Fruit fly (Drosophila melanogaster): ENCODE results near the gene ssp5.

The ssp5 gene

dm6 chr3R:12032842-12033241 lies at the start of gene ssp5:
ssp5 (plus strand) TSS chr3R:12033142.
- no peak for TF ChIP-seq Dll (optimal IDR thresholded peaks at IDR 0.05)
- TF ChIP-seq pan (optimal IDR thresholded peaks at IDR 0.05): no peak
- no peak for TF ChIP-seq EcR (GFP tag; optimal IDR thresholded peaks at IDR 0.05)
- TF ChIP-seq psq (optimal IDR thresholded peaks at IDR 0.05): no peak
- TF ChIP-seq CG8478 (optimal IDR thresholded peaks at IDR 0.05): no peak
- no peak for TF ChIP-seq usp (GFP tag; optimal IDR thresholded peaks at IDR 0.05)

DNA sequence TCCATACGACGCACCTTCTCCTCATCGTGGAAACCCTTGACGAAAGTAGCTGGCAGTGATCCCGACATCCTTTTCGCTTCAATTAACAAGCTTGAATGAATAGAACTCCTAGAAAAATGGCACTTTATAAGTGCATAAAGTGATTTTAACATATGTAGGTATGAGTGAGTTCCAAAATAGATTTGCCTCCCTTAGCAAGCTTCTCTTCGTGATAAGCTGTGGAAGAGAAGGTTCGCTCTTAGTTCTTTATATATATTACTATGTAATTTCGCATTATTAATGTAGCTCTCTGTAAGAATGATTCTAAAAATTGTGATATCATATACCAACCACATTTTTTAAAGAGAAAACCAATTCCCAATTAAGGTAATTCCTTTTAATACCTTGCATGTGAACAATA lies 48.5 kb upstream of the ssp5 start, which contains the start of gene CG3397:
TSS of gene CG3397 (minus strand) at position 101 of the 400 bp plus-strand sequence.
- TF ChIP-seq pan (optimal IDR thresholded peaks at IDR 0.05) (no peak), psq (optimal IDR thresholded peaks at IDR 0.05) (no peak), Dll (optimal IDR thresholded peaks at IDR 0.05) (no peak), EcR (GFP tag; optimal IDR thresholded peaks at IDR 0.05) (no peak), CG8478 (optimal IDR thresholded peaks at IDR 0.05) (no peak), usp (GFP tag; optimal IDR thresholded peaks at IDR 0.05) (no peak)

dm6 chr3R:11984862-11985261 lies 48.1 kb upstream of the ssp5 start:
- no peak for TF ChIP-seq pan (optimal IDR thresholded peaks at IDR 0.05)
- TF ChIP-seq psq (optimal IDR thresholded peaks at IDR 0.05): no peak
- no peak for TF ChIP-seq usp (GFP tag; optimal IDR thresholded peaks at IDR 0.05)
- TF ChIP-seq EcR (GFP tag; optimal IDR thresholded peaks at IDR 0.05): no peak
- TF ChIP-seq Dll (optimal IDR thresholded peaks at IDR 0.05): no peak
- no peak for TF ChIP-seq CG8478 (optimal IDR thresholded peaks at IDR 0.05)

- TF ChIP-seq usp (GFP tag; optimal IDR thresholded peaks at IDR 0.05) (no peak), EcR (GFP tag; optimal IDR thresholded peaks at IDR 0.05) (no peak), CG8478 (optimal IDR thresholded peaks at IDR 0.05) (no peak), Dll (optimal IDR thresholded peaks at IDR 0.05) (no peak), psq (optimal IDR thresholded peaks at IDR 0.05) (no peak), pan (optimal IDR thresholded peaks at IDR 0.05) (no peak)
These were observed 43.7 kb upstream of the ssp5 start for dm6 chr3R:11989206-11989605.

- TF ChIP-seq Dll (optimal IDR thresholded peaks at IDR 0.05) (no peak), usp (GFP tag; optimal IDR thresholded peaks at IDR 0.05) (no peak), EcR (GFP tag; optimal IDR thresholded peaks at IDR 0.05) (no peak), psq (optimal IDR thresholded peaks at IDR 0.05) (no peak), pan (optimal IDR thresholded peaks at IDR 0.05) (no peak), CG8478 (optimal IDR thresholded peaks at IDR 0.05) (no peak)
These were observed 42.9 kb upstream of the ssp5 start for dm6 chr3R:11989996-11990395.

DNA sequence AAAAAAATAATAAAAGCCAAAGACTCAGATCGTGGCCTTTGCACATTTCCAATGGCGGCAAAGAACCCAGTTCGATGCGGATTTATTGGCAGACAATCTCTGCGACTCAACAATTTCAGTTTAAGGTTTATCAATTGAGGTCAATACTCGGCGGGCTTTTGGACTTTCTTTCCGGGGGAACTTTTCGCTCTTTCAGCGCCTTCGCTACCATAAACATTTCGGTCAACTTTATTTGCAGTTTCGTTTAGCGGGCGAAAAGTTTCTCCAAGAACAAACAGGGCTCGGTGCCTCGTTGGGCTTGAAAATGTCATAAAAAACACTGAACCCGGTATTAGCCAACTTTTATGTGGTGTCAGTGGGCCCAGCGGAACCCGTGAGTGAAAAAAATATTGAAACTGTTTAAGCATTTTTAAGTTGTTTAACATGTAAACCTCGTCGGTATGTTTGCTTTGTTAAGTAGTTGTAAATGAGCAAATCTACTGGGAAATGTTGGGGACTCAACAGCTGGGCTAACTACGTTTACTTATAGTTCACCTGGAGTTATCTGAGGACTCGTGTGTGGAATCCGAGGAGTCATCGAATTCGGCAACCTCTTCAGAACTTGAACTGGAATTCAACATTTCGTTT lies 41.3 kb upstream of the ssp5 start:
- no peak for TF ChIP-seq EcR (GFP tag; optimal IDR thresholded peaks at IDR 0.05)
- TF ChIP-seq psq (optimal IDR thresholded peaks at IDR 0.05): no peak
- TF ChIP-seq usp (GFP tag; optimal IDR thresholded peaks at IDR 0.05): no peak
- no peak for TF ChIP-seq CG8478 (optimal IDR thresholded peaks at IDR 0.05)
- TF ChIP-seq pan (optimal IDR thresholded peaks at IDR 0.05): no peak
- TF ChIP-seq Dll (optimal IDR thresholded peaks at IDR 0.05): no peak

DNA sequence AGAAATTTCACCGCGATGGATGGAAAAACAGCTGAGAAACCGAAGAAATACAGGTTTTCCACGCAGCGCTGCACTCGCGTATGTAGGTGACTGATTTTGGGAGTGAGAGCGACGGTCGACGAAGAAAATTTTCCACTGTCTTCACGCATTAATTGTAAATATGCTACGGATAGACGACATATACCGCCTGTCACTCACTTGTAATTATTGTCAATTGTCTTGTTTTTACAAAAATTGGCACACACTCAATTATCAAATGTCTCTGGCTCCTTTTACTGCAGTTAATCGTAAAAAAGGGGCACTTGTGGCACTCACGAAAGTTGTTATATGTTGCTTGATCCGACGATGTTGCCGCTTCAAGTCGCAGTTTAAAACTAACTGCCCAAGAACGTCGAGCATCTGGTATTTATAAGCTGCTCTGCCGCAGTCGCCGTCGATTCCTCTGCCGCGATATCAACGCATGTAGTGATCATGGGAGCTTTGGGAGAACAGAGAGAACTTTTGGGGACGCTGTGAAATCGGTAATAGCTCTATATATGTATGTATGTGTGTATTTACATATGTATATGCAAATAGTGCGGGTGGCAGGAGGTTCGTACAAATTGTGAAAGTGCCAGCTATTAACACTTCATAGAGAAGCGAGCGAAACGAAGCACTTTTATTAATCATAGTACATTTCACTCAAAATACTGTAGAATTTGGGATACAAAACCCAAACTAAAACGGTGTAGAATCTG lies 39.8 kb upstream of the ssp5 start, which contains the start of gene mfas:
TSS of gene mfas (minus strand) at position 382 of the 737 bp plus-strand sequence.
- TF ChIP-seq Dll (optimal IDR thresholded peaks at IDR 0.05) (no peak), CG8478 (optimal IDR thresholded peaks at IDR 0.05) (no peak), EcR (GFP tag; optimal IDR thresholded peaks at IDR 0.05) (no peak), psq (optimal IDR thresholded peaks at IDR 0.05) (no peak), pan (optimal IDR thresholded peaks at IDR 0.05) (no peak), usp (GFP tag; optimal IDR thresholded peaks at IDR 0.05) (no peak)

dm6 chr3R:11998130-11998529 lies 34.8 kb upstream of the ssp5 start:
- TF ChIP-seq CG8478 (optimal IDR thresholded peaks at IDR 0.05): no peak
- TF ChIP-seq EcR (GFP tag; optimal IDR thresholded peaks at IDR 0.05): no peak
- TF ChIP-seq usp (GFP tag; optimal IDR thresholded peaks at IDR 0.05): no peak
- no peak for TF ChIP-seq pan (optimal IDR thresholded peaks at IDR 0.05)

DNA sequence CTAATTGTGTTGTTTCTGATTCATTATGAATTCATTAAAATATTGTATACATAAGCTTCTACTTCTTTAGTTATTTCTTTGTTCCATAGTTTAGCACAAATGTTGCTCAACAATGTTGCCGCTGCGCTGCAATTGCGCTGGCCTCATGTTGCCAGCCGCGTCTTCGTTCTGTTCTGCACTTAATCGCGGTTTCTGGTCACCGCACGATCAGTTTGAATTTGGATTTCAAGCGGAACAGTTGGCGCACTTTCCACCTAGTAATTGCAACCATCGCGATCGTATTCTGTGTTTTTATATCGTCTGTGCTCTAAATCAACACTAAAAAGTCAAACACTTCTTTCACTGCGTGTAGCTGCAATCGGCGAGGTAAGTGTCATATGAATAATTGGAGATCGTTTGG lies 33.9 kb upstream of the ssp5 start, which contains the start of gene Ect3:
TSS of gene Ect3 (plus strand) at position 205 of the 400 bp plus-strand sequence.
- no peak for TF ChIP-seq usp (GFP tag; optimal IDR thresholded peaks at IDR 0.05)
- no peak for TF ChIP-seq EcR (GFP tag; optimal IDR thresholded peaks at IDR 0.05)
- TF ChIP-seq pan (optimal IDR thresholded peaks at IDR 0.05): no peak
- no peak for TF ChIP-seq CG8478 (optimal IDR thresholded peaks at IDR 0.05)
- TF ChIP-seq psq (optimal IDR thresholded peaks at IDR 0.05): no peak

DNA sequence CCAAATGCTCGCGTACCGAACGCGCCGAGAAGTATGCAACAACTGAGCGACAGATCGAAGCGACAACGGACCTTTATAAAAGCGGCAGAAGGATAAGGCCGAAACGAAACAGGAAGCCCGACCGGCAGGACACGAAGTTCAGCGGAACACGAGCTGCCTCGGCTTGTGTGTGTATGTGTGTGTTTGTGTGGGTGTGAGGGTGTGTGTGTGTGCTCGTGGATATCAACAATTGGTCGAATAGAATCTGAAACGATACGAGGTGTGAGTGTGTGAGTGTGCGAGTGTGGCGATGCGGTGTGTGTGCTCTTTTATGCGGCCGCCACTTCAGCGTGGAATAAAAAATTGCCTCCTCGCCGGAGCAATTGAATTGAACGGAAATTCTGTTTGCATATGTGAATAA lies 27.5 kb upstream of the ssp5 start, which contains the start of gene Tk:
TSS of gene Tk (minus strand) at position 57 of the 400 bp plus-strand sequence.
- TF ChIP-seq Dll (optimal IDR thresholded peaks at IDR 0.05) (no peak), psq (optimal IDR thresholded peaks at IDR 0.05) (no peak), pan (optimal IDR thresholded peaks at IDR 0.05) (no peak), CG8478 (optimal IDR thresholded peaks at IDR 0.05) (no peak), usp (GFP tag; optimal IDR thresholded peaks at IDR 0.05) (no peak), EcR (GFP tag; optimal IDR thresholded peaks at IDR 0.05) (no peak)

dm6 chr3R:12006417-12006816 lies 26.5 kb upstream of the ssp5 start:
- no peak for TF ChIP-seq usp (GFP tag; optimal IDR thresholded peaks at IDR 0.05)

- TF ChIP-seq Dll (optimal IDR thresholded peaks at IDR 0.05) (no peak), pan (optimal IDR thresholded peaks at IDR 0.05) (no peak), CG8478 (optimal IDR thresholded peaks at IDR 0.05) (no peak), psq (optimal IDR thresholded peaks at IDR 0.05) (no peak), EcR (GFP tag; optimal IDR thresholded peaks at IDR 0.05) (no peak), usp (GFP tag; optimal IDR thresholded peaks at IDR 0.05) (no peak)
These were observed 22.6 kb upstream of the ssp5 start, which contains the start of the genes KLHL18 and GCC185 for dm6 chr3R:12010202-12010824. KLHL18 (minus strand) TSS chr3R:12010434. GCC185 (plus strand) TSS chr3R:12010772.
